Worm (Caenorhabditis elegans) whole organism, young adult: Measurements from ENCODE around the gene mlk-1.

Source experiments
- B0019.2 ChIP-seq: fragments of 200-800 bp; sonication (Bioruptor generic); conservative IDR thresholded peaks from 2 replicates; pipeline ENCODE4 v1.3.6; 2022; ENCODE audit warnings: missing genetic modification reagents, missing genetic modification characterization, missing compliant biosample characterization
- B0261.1 ChIP-seq: sonication (generic microtip); optimal IDR thresholded peaks from 2 replicates; lab custom pipeline; 2016; ENCODE audit warnings: mild to moderate bottlenecking, missing genetic modification characterization, moderate library complexity, missing compliant biosample characterization
- C06A6.2 ChIP-seq: fragments of 200-800 bp; sonication (Bioruptor generic); conservative IDR thresholded peaks from 2 replicates; pipeline ENCODE4 v1.3.6; 2022; ENCODE audit warnings: missing genetic modification characterization, missing compliant biosample characterization
- F33H1.4 ChIP-seq: fragments of 200-800 bp; sonication (Bioruptor generic); IDR thresholded peaks from 2 replicates; pipeline ENCODE4 v1.3.6; 2022; ENCODE audit warnings: missing genetic modification reagents, missing genetic modification characterization, missing compliant biosample characterization
- F49E8.2 ChIP-seq: sonication (generic microtip); optimal IDR thresholded peaks from 3 replicates; lab custom pipeline; 2017; ENCODE audit warnings: missing genetic modification characterization, mild to moderate bottlenecking, missing compliant biosample characterization, antibody characterized with exemption, moderate library complexity; ENCODE audit not compliant: insufficient read depth
- F55B11.4 ChIP-seq: sonication (generic microtip); optimal IDR thresholded peaks from 2 replicates; lab custom pipeline; 2016; ENCODE audit warnings: missing compliant biosample characterization, missing genetic modification characterization, borderline replicate concordance; ENCODE audit not compliant: insufficient read depth
- F57C9.4 ChIP-seq: sonication (generic microtip); optimal IDR thresholded peaks from 2 replicates; lab custom pipeline; 2017; ENCODE audit warnings: mild to moderate bottlenecking, missing genetic modification characterization, missing compliant biosample characterization
- K11D2.4 ChIP-seq: fragments of 200-800 bp; sonication (Bioruptor generic); IDR thresholded peaks from 2 replicates; pipeline ENCODE4 v1.3.6; 2022; ENCODE audit warnings: missing genetic modification reagents, missing genetic modification characterization, missing compliant biosample characterization
- K12H6.12 ChIP-seq: fragments of 200-800 bp; sonication (Bioruptor generic); optimal IDR thresholded peaks from 2 replicates; lab custom pipeline; 2018; ENCODE audit warnings: mild to moderate bottlenecking, missing genetic modification characterization, missing compliant biosample characterization
- Y53G8AR.9 ChIP-seq: fragments of 200-800 bp; sonication (Bioruptor generic); conservative IDR thresholded peaks from 2 replicates; pipeline ENCODE4 v1.3.6; 2022; ENCODE audit warnings: missing genetic modification reagents, missing genetic modification characterization, missing compliant biosample characterization
- Y56A3A.18 ChIP-seq: fragments of 200-800 bp; sonication (Bioruptor generic); IDR thresholded peaks from 2 replicates; pipeline ENCODE4 v1.3.6; 2022; ENCODE audit warnings: missing genetic modification reagents, missing genetic modification characterization, missing compliant biosample characterization
- Y67H2A.10 ChIP-seq: fragments of 200-800 bp; sonication (Bioruptor generic); conservative IDR thresholded peaks from 2 replicates; pipeline ENCODE4 v1.3.6; 2022; ENCODE audit warnings: missing genetic modification reagents, missing genetic modification characterization, missing compliant biosample characterization
- Y95B8A.8 ChIP-seq: fragments of 200-800 bp; sonication (Bioruptor generic); IDR thresholded peaks from 2 replicates; pipeline ENCODE4 v1.3.6; 2022; ENCODE audit warnings: missing genetic modification reagents, missing genetic modification characterization, missing compliant biosample characterization
- attf-5 ChIP-seq: fragments of 200-800 bp; sonication (Bioruptor generic); optimal IDR thresholded peaks from 2 replicates; lab custom pipeline; 2018; ENCODE audit warnings: mild to moderate bottlenecking, missing genetic modification characterization, missing compliant biosample characterization
- cebp-2 ChIP-seq: fragments of 200-800 bp; sonication (Bioruptor generic); IDR thresholded peaks from 2 replicates; pipeline ENCODE4 v1.3.6; 2022; ENCODE audit warnings: missing genetic modification characterization, missing compliant biosample characterization
- ceh-100 ChIP-seq: fragments of 200-800 bp; sonication (Bioruptor generic); IDR thresholded peaks from 2 replicates; pipeline ENCODE4 v1.3.6; 2022; ENCODE audit warnings: missing genetic modification reagents, missing genetic modification characterization, missing compliant biosample characterization
- ceh-27 ChIP-seq: fragments of 200-800 bp; sonication (Bioruptor generic); optimal IDR thresholded peaks from 2 replicates; lab custom pipeline; 2018; ENCODE audit warnings: mild to moderate bottlenecking, missing genetic modification characterization, moderate library complexity, missing compliant biosample characterization
- ceh-40 ChIP-seq: fragments of 200-800 bp; sonication (Bioruptor generic); IDR thresholded peaks from 2 replicates; pipeline ENCODE4 v1.3.6; 2022; ENCODE audit warnings: missing genetic modification characterization, missing compliant biosample characterization
- ceh-58 ChIP-seq: fragments of 200-800 bp; sonication (Bioruptor generic); IDR thresholded peaks from 2 replicates; pipeline ENCODE4 v1.3.6; 2022; ENCODE audit warnings: missing genetic modification characterization, missing compliant biosample characterization
- ceh-79 ChIP-seq: sonication (generic microtip); optimal IDR thresholded peaks from 2 replicates; lab custom pipeline; 2017; ENCODE audit warnings: mild to moderate bottlenecking, missing genetic modification characterization, missing compliant biosample characterization
- ceh-91 ChIP-seq: fragments of 200-800 bp; sonication (Bioruptor generic); IDR thresholded peaks from 2 replicates; pipeline ENCODE4 v1.3.6; 2022; ENCODE audit warnings: missing genetic modification reagents, missing genetic modification characterization, missing compliant biosample characterization
- egl-44 ChIP-seq: fragments of 200-800 bp; sonication (Bioruptor generic); IDR thresholded peaks from 2 replicates; pipeline ENCODE4 v1.3.6; 2022; ENCODE audit warnings: missing genetic modification reagents, missing genetic modification characterization, missing compliant biosample characterization
- gei-17 ChIP-seq: fragments of 200-800 bp; sonication (Bioruptor generic); optimal IDR thresholded peaks from 2 replicates; lab custom pipeline; 2018; ENCODE audit warnings: mild to moderate bottlenecking, missing genetic modification characterization, missing compliant biosample characterization
- hlh-12 ChIP-seq: sonication (generic microtip); optimal IDR thresholded peaks from 2 replicates; lab custom pipeline; 2016; ENCODE audit warnings: missing genetic modification characterization, missing compliant biosample characterization
- hmg-1.2 ChIP-seq: fragments of 200-800 bp; sonication (Bioruptor generic); IDR thresholded peaks from 2 replicates; pipeline ENCODE4 v1.3.6; 2022; ENCODE audit warnings: missing genetic modification reagents, missing genetic modification characterization, missing compliant biosample characterization
- lsl-1 ChIP-seq: fragments of 200-800 bp; sonication (Bioruptor generic); optimal IDR thresholded peaks from 2 replicates; lab custom pipeline; 2018; ENCODE audit warnings: mild to moderate bottlenecking, missing genetic modification characterization, moderate library complexity, missing compliant biosample characterization
- madf-6 ChIP-seq: fragments of 200-800 bp; sonication (Bioruptor generic); IDR thresholded peaks from 2 replicates; pipeline ENCODE4 v1.3.6; 2022; ENCODE audit warnings: missing genetic modification reagents, missing genetic modification characterization, missing compliant biosample characterization
- madf-8 ChIP-seq: fragments of 200-800 bp; sonication (Bioruptor generic); conservative IDR thresholded peaks from 2 replicates; pipeline ENCODE4 v1.3.6; 2022; ENCODE audit warnings: missing genetic modification reagents, missing genetic modification characterization, missing compliant biosample characterization
- mcd-1 ChIP-seq: fragments of 200-800 bp; sonication (Bioruptor generic); IDR thresholded peaks from 2 replicates; pipeline ENCODE4 v1.3.6; 2022; ENCODE audit warnings: missing genetic modification reagents, missing genetic modification characterization, missing compliant biosample characterization
- mel-28 ChIP-seq: sonication (generic microtip); optimal IDR thresholded peaks from 2 replicates; lab custom pipeline; 2016; ENCODE audit warnings: borderline replicate concordance, mild to moderate bottlenecking, missing genetic modification characterization, missing compliant biosample characterization
- nfya-2 ChIP-seq: fragments of 200-800 bp; sonication (Bioruptor generic); IDR thresholded peaks from 2 replicates; pipeline ENCODE4 v1.3.6; 2022; ENCODE audit warnings: missing genetic modification reagents, missing genetic modification characterization, missing compliant biosample characterization
- nfyb-1 ChIP-seq: fragments of 200-800 bp; sonication (Bioruptor generic); IDR thresholded peaks from 2 replicates; pipeline ENCODE4 v1.3.6; 2022; ENCODE audit warnings: missing genetic modification reagents, missing genetic modification characterization, missing compliant biosample characterization
- nhr-80 ChIP-seq: sonication (generic microtip); optimal IDR thresholded peaks from 2 replicates; lab custom pipeline; 2016; ENCODE audit warnings: missing genetic modification characterization, missing compliant biosample characterization
- pbrm-1 ChIP-seq: fragments of 200-800 bp; sonication (Bioruptor generic); IDR thresholded peaks from 2 replicates; pipeline ENCODE4 v1.3.6; 2022; ENCODE audit warnings: missing genetic modification reagents, missing genetic modification characterization, missing compliant biosample characterization
- pha-4 ChIP-seq: fragments of 150-350 bp; sonication (generic microtip); optimal IDR thresholded peaks from 2 replicates; lab custom pipeline; 2014; ENCODE audit warnings: missing biosample characterization, missing genetic modification reagents, missing genetic modification characterization
- rec-8 ChIP-seq, 2 experiments: sonication (generic microtip); optimal IDR thresholded peaks; 2 replicates each; lab custom pipeline; 2016; ENCODE audit warnings: mild to moderate bottlenecking in 2 of 2, missing genetic modification characterization in 2 of 2, missing genetic modification reagents in 2 of 2, missing genotype in 2 of 2, missing biosample characterization in 1 of 2, missing compliant biosample characterization in 1 of 2, moderate library complexity in 1 of 2
- repo-1 ChIP-seq: sonication (generic microtip); optimal IDR thresholded peaks from 2 replicates; lab custom pipeline; 2017; ENCODE audit warnings: mild to moderate bottlenecking, missing genetic modification characterization, missing compliant biosample characterization
- sdz-38 ChIP-seq: sonication (generic microtip); optimal IDR thresholded peaks from 2 replicates; lab custom pipeline; 2016; ENCODE audit warnings: missing genotype, missing genetic modification characterization, missing compliant biosample characterization
- snpc-3.4 ChIP-seq: sonication (generic microtip); optimal IDR thresholded peaks from 2 replicates; lab custom pipeline; 2017; ENCODE audit warnings: missing genetic modification characterization, mild to moderate bottlenecking, missing compliant biosample characterization, antibody characterized with exemption, moderate library complexity, missing genotype, missing genetic modification reagents
- tlf-1 ChIP-seq: fragments of 200-800 bp; sonication (Bioruptor generic); optimal IDR thresholded peaks from 2 replicates; lab custom pipeline; 2018; ENCODE audit warnings: mild to moderate bottlenecking, missing genetic modification characterization, missing compliant biosample characterization
- xnd-1 ChIP-seq: sonication (generic microtip); optimal IDR thresholded peaks from 2 replicates; lab custom pipeline; 2016; ENCODE audit warnings: missing genotype, missing genetic modification reagents, missing genetic modification characterization, missing compliant biosample characterization
- zfh-2 ChIP-seq: fragments of 200-800 bp; sonication (Bioruptor generic); conservative IDR thresholded peaks from 2 replicates; pipeline ENCODE4 v1.3.6; 2022; ENCODE audit warnings: missing genetic modification reagents, missing genetic modification characterization, missing compliant biosample characterization
- ztf-3 ChIP-seq: fragments of 200-800 bp; sonication (Bioruptor generic); optimal IDR thresholded peaks from 2 replicates; lab custom pipeline; 2018; ENCODE audit warnings: mild to moderate bottlenecking, missing genetic modification characterization, missing compliant biosample characterization

The mlk-1 gene

ce11 chrV:5052233-5052632 is 12.4 kb downstream of the mlk-1 start, which contains the start of gene K11D12.12:
TSS of gene K11D12.12 (plus strand) at chrV:5052261.
- TF ChIP-seq Y53G8AR.9 (0 out of 2 replicates have a peak, but pooled peaks have one; percentile 34), F33H1.4 (GFP tag; lab: Robert Waterston, UW) (no peak), madf-6 (0 out of 2 replicates have a peak, but pooled peaks have one; percentile 23), xnd-1 (tag; lab: Kevin White, UChicago) (peak; percentile 4)

ce11 chrV:5050073-5050599 is 14.5 kb downstream of the mlk-1 start:
- no peak for TF ChIP-seq attf-5 (GFP tag; lab: Kevin White, UChicago)
- TF ChIP-seq repo-1 (tag; lab: Kevin White, UChicago) = no peak
- no peak for TF ChIP-seq Y56A3A.18 (GFP tag; lab: Robert Waterston, UW)
- TF ChIP-seq tlf-1 = no peak
- no peak for TF ChIP-seq C06A6.2 (GFP tag; lab: Robert Waterston, UW)
- TF ChIP-seq ceh-58 = no peak
- TF ChIP-seq gei-17 (GFP tag; lab: Kevin White, UChicago) = no peak
- TF ChIP-seq F55B11.4 (tag; lab: Kevin White, UChicago) = no peak
- no peak for TF ChIP-seq ceh-40 (GFP tag; lab: Robert Waterston, UW)
- TF ChIP-seq F57C9.4 = no peak
- no peak for TF ChIP-seq Y95B8A.8 (GFP tag; lab: Robert Waterston, UW)
- no peak for TF ChIP-seq hlh-12 (tag; lab: Kevin White, UChicago)
- TF ChIP-seq ceh-100 (GFP tag; lab: Robert Waterston, UW) = no peak
- no peak for TF ChIP-seq nhr-80 (tag; lab: Kevin White, UChicago)
- no peak for TF ChIP-seq madf-8 (GFP tag; lab: Robert Waterston, UW)
- TF ChIP-seq snpc-3.4 (tag; lab: Kevin White, UChicago) = no peak
- no peak for TF ChIP-seq cebp-2
- TF ChIP-seq K12H6.12 (tag; lab: Kevin White, UChicago) = no peak
- TF ChIP-seq mel-28 = no peak
- TF ChIP-seq pbrm-1 (GFP tag; lab: Robert Waterston, UW) = no peak
- 0 out of 2 replicates have a peak, but pooled peaks have one; percentile 21 for TF ChIP-seq mcd-1 (GFP tag; lab: Robert Waterston, UW)
- no peak for TF ChIP-seq nfya-2
- TF ChIP-seq ztf-3 = no peak
- 0 out of 2 replicates have a peak, but pooled peaks have one; percentile 5 for TF ChIP-seq hmg-1.2 (GFP tag; lab: Robert Waterston, UW)
- TF ChIP-seq nfyb-1 = peak; percentile 66; the same call in 1 of the 2 replicates
- no peak for TF ChIP-seq rec-8 (tag; optimal IDR thresholded peaks at IDR 0.05; lab: Kevin White, UChicago)
- no peak for TF ChIP-seq ceh-91 (GFP tag; lab: Robert Waterston, UW)
- TF ChIP-seq ceh-79 (tag; lab: Kevin White, UChicago) = no peak
- no peak for TF ChIP-seq Y67H2A.10
- 0 out of 2 replicates have a peak, but pooled peaks have one; percentile 16 for TF ChIP-seq K11D2.4 (GFP tag; lab: Robert Waterston, UW)
- TF ChIP-seq B0261.1 (tag; lab: Kevin White, UChicago) = no peak
- TF ChIP-seq sdz-38 (tag; lab: Kevin White, UChicago) = no peak
- no peak for TF ChIP-seq pha-4 (tag; lab: Kevin White, UChicago)
- no peak for TF ChIP-seq B0019.2 (GFP tag; lab: Robert Waterston, UW)
- TF ChIP-seq ceh-27 = no peak
- peak; percentile 76; the same call in 1 of the 2 replicates for TF ChIP-seq zfh-2
- TF ChIP-seq egl-44 (GFP tag; lab: Robert Waterston, UW) = peak; percentile 33; the same call in 1 of the 2 replicates
- no peak for TF ChIP-seq F49E8.2 (tag; lab: Kevin White, UChicago)
- no peak for TF ChIP-seq lsl-1 (GFP tag; lab: Kevin White, UChicago)
